Fruit fly (Drosophila melanogaster) whole organism, embryonic: Measurements from ENCODE around the gene Vav.

Experiments
- Abd-B ChIP-seq: fragments of 200-800 bp; sonication (Bioruptor generic); optimal IDR thresholded peaks from 2 replicates; lab custom pipeline; 2018; ENCODE audit warnings: missing biosample characterization, mild to moderate bottlenecking, missing genetic modification characterization, moderate library complexity
- Blimp-1 ChIP-seq: fragments of 200-800 bp; sonication (Bioruptor generic); optimal IDR thresholded peaks from 3 replicates; lab custom pipeline; 2018; ENCODE audit warnings: missing biosample characterization, missing genetic modification characterization, mild to moderate bottlenecking, moderate library complexity, missing genetic modification reagents
- CG11560 ChIP-seq: fragments of 200-800 bp; sonication (Bioruptor generic); IDR thresholded peaks from 3 replicates; pipeline ENCODE4 v1.3.6; 2022; ENCODE audit warnings: missing biosample characterization, missing genetic modification characterization
- CG12391 ChIP-seq: fragments of 200-800 bp; sonication (Bioruptor generic); optimal IDR thresholded peaks from 3 replicates; lab custom pipeline; 2018; ENCODE audit warnings: missing biosample characterization, mild to moderate bottlenecking, missing genetic modification characterization, moderate library complexity
- CG14014 ChIP-seq: fragments of 200-800 bp; sonication (Bioruptor generic); IDR thresholded peaks from 2 replicates; pipeline ENCODE4 v1.3.6; 2022; ENCODE audit warnings: missing biosample characterization, missing genetic modification characterization
- CG17802 ChIP-seq: fragments of 200-800 bp; sonication (Bioruptor generic); optimal IDR thresholded peaks from 2 replicates; lab custom pipeline; 2018; ENCODE audit warnings: missing biosample characterization, mild to moderate bottlenecking, missing genetic modification characterization, moderate library complexity
- CG2116 ChIP-seq: fragments of 200-800 bp; sonication (Bioruptor generic); optimal IDR thresholded peaks from 3 replicates; lab custom pipeline; 2018; ENCODE audit warnings: missing biosample characterization, mild to moderate bottlenecking, missing genetic modification characterization
- CG34376 ChIP-seq: fragments of 200-800 bp; sonication (Bioruptor generic); optimal IDR thresholded peaks from 2 replicates; lab custom pipeline; 2018; ENCODE audit warnings: missing biosample characterization, mild to moderate bottlenecking, missing genetic modification characterization
- CG3726 ChIP-seq: fragments of 200-800 bp; sonication (Bioruptor generic); IDR thresholded peaks from 3 replicates; pipeline ENCODE4, ENCODE4 v1.3.6; 2022; ENCODE audit warnings: missing biosample characterization, missing genetic modification characterization
- CG3995 ChIP-seq: fragments of 200-800 bp; sonication (Bioruptor generic); optimal IDR thresholded peaks from 3 replicates; lab custom pipeline; 2016; ENCODE audit warnings: missing biosample characterization, missing genetic modification characterization
- CG5953 ChIP-seq: fragments of 200-800 bp; sonication (Bioruptor generic); IDR thresholded peaks from 2 replicates; pipeline ENCODE4 v1.3.6; 2022; ENCODE audit warnings: missing biosample characterization, missing genetic modification characterization
- CG6654 ChIP-seq: fragments of 200-800 bp; sonication (Bioruptor generic); optimal IDR thresholded peaks from 2 replicates; lab custom pipeline; 2017; ENCODE audit warnings: missing biosample characterization, mild to moderate bottlenecking, missing genetic modification characterization
- CG6791 ChIP-seq: fragments of 200-800 bp; sonication (Bioruptor generic); IDR thresholded peaks from 3 replicates; pipeline ENCODE4 v1.3.6; 2022; ENCODE audit warnings: missing biosample characterization, missing genetic modification characterization; ENCODE audit not compliant: partially characterized antibody
- CG6854 ChIP-seq: fragments of 200-800 bp; sonication (Bioruptor generic); optimal IDR thresholded peaks from 3 replicates; lab custom pipeline; 2017; ENCODE audit warnings: missing biosample characterization, mild to moderate bottlenecking, missing genetic modification characterization
- CG7372 ChIP-seq: fragments of 200-800 bp; sonication (Bioruptor generic); IDR thresholded peaks from 2 replicates; pipeline ENCODE4 v1.3.6; 2022; ENCODE audit warnings: missing biosample characterization, missing genetic modification characterization
- CG7839 ChIP-seq: fragments of 200-800 bp; sonication (Bioruptor generic); optimal IDR thresholded peaks from 3 replicates; lab custom pipeline; 2018; ENCODE audit warnings: missing biosample characterization, mild to moderate bottlenecking, missing genetic modification characterization, moderate library complexity
- CG8944 ChIP-seq: fragments of 200-800 bp; sonication (Bioruptor generic); optimal IDR thresholded peaks from 3 replicates; lab custom pipeline; 2016; ENCODE audit warnings: missing biosample characterization, missing genetic modification characterization
- CG9609 ChIP-seq: fragments of 200-800 bp; sonication (Bioruptor generic); optimal IDR thresholded peaks from 3 replicates; lab custom pipeline; 2016; ENCODE audit warnings: missing biosample characterization, missing genetic modification characterization
- CHES-1-like ChIP-seq: fragments of 200-800 bp; sonication (Bioruptor generic); optimal IDR thresholded peaks from 2 replicates; lab custom pipeline; 2016; ENCODE audit warnings: missing biosample characterization, missing genetic modification characterization
- CoRest ChIP-seq: fragments of 200-800 bp; sonication (Bioruptor generic); optimal IDR thresholded peaks from 3 replicates; lab custom pipeline; 2018; ENCODE audit warnings: missing biosample characterization, mild to moderate bottlenecking, missing genetic modification characterization, moderate library complexity
- D ChIP-seq, 2 experiments: fragments of 200-800 bp in 1 of 2; fragments of >200 bp in 1 of 2; sonication (Bioruptor generic) in 1 of 2; optimal IDR thresholded peaks; 2 replicates in 1 of 2; 3 replicates in 1 of 2; lab custom pipeline; 2017; ENCODE audit warnings: mild to moderate bottlenecking in 1 of 2, missing biosample characterization in 1 of 2, missing genetic modification characterization in 1 of 2, missing genetic modification reagents in 1 of 2
- Gsc ChIP-seq: fragments of 200-800 bp; sonication (Bioruptor generic); IDR thresholded peaks from 2 replicates; pipeline ENCODE4 v1.3.6; 2022; ENCODE audit warnings: missing biosample characterization, missing genetic modification characterization
- Gug ChIP-seq: fragments of 200-800 bp; sonication (Bioruptor generic); IDR thresholded peaks from 4 replicates; pipeline ENCODE4 v1.3.6; 2022; ENCODE audit warnings: missing biosample characterization, missing genetic modification characterization
- HLH3B ChIP-seq: fragments of 200-800 bp; sonication (Bioruptor generic); IDR thresholded peaks from 2 replicates; pipeline ENCODE4 v1.3.6; 2022; ENCODE audit warnings: missing biosample characterization, missing genetic modification characterization
- HLH4C ChIP-seq: fragments of 200-800 bp; sonication (Bioruptor generic); IDR thresholded peaks from 3 replicates; pipeline ENCODE4 v1.3.6; 2022; ENCODE audit warnings: missing biosample characterization, missing genetic modification characterization; ENCODE audit not compliant: partially characterized antibody
- Lim3 ChIP-seq: fragments of 200-800 bp; sonication (Bioruptor generic); IDR thresholded peaks from 2 replicates; pipeline ENCODE4 v1.3.6; 2022; ENCODE audit warnings: missing biosample characterization, missing genetic modification characterization
- Myb ChIP-seq: fragments of 200-800 bp; sonication (Bioruptor generic); optimal IDR thresholded peaks from 2 replicates; lab custom pipeline; 2016; ENCODE audit warnings: missing biosample characterization, missing genetic modification characterization
- Opbp ChIP-seq: fragments of 200-800 bp; sonication (Bioruptor generic); IDR thresholded peaks from 3 replicates; pipeline ENCODE4 v1.3.6; 2022; ENCODE audit warnings: missing biosample characterization, missing genetic modification characterization; ENCODE audit not compliant: partially characterized antibody
- Ptx1 ChIP-seq: fragments of 200-800 bp; sonication (Bioruptor generic); IDR thresholded peaks from 2 replicates; pipeline ENCODE4 v1.3.6; 2022; ENCODE audit warnings: missing biosample characterization, missing genetic modification characterization
- br ChIP-seq: fragments of >200 bp; optimal IDR thresholded peaks from 2 replicates; lab custom pipeline; 2017
- bsh ChIP-seq, 2 experiments: fragments of 200-800 bp; sonication (Bioruptor generic); optimal IDR thresholded peaks; 2 replicates each; lab custom pipeline; 2017 to 2018; ENCODE audit warnings: mild to moderate bottlenecking in 2 of 2, missing biosample characterization in 2 of 2, missing genetic modification characterization in 2 of 2, moderate library complexity in 1 of 2
- chm ChIP-seq: fragments of 200-800 bp; sonication (Bioruptor generic); IDR thresholded peaks from 2 replicates; pipeline ENCODE4 v1.3.6; 2022; ENCODE audit warnings: missing biosample characterization, missing genetic modification characterization
- ci ChIP-seq: fragments of 200-800 bp; sonication (Bioruptor generic); IDR thresholded peaks from 3 replicates; pipeline ENCODE4 v1.3.6; 2022; ENCODE audit warnings: missing biosample characterization, missing genetic modification characterization
- dysf ChIP-seq: fragments of 200-800 bp; sonication (Bioruptor generic); IDR thresholded peaks from 3 replicates; pipeline ENCODE4 v1.3.6; 2022; ENCODE audit warnings: missing biosample characterization, missing genetic modification characterization
- gsb ChIP-seq: fragments of 200-800 bp; sonication (Bioruptor generic); IDR thresholded peaks from 2 replicates; pipeline ENCODE4 v1.3.6; 2022; ENCODE audit warnings: missing biosample characterization, missing genetic modification characterization
- gsb-n ChIP-seq: fragments of 200-800 bp; sonication (Bioruptor generic); optimal IDR thresholded peaks from 3 replicates; lab custom pipeline; 2018; ENCODE audit warnings: missing biosample characterization, mild to moderate bottlenecking, missing genetic modification characterization
- ken ChIP-seq: fragments of 200-800 bp; sonication (Bioruptor generic); IDR thresholded peaks from 3 replicates; pipeline ENCODE4 v1.3.6; 2022; ENCODE audit warnings: missing biosample characterization, missing genetic modification characterization
- klu ChIP-seq: fragments of 200-800 bp; sonication (Bioruptor generic); IDR thresholded peaks from 2 replicates; pipeline ENCODE4 v1.3.6; 2022; ENCODE audit warnings: missing biosample characterization, missing genetic modification characterization
- knrl ChIP-seq: fragments of 200-800 bp; sonication (Bioruptor generic); IDR thresholded peaks from 3 replicates; pipeline ENCODE4 v1.3.6; 2022; ENCODE audit warnings: missing biosample characterization, missing genetic modification characterization; ENCODE audit not compliant: partially characterized antibody
- lmd ChIP-seq: fragments of 200-800 bp; sonication (Bioruptor generic); IDR thresholded peaks from 2 replicates; pipeline ENCODE4 v1.3.6; 2022; ENCODE audit warnings: missing biosample characterization, missing genetic modification characterization
- maf-S ChIP-seq: fragments of 200-800 bp; sonication (Bioruptor generic); optimal IDR thresholded peaks from 2 replicates; lab custom pipeline; 2016; ENCODE audit warnings: missing biosample characterization, missing genetic modification characterization
- mam ChIP-seq: fragments of 200-800 bp; sonication (Bioruptor generic); optimal IDR thresholded peaks from 3 replicates; lab custom pipeline; 2016; ENCODE audit warnings: missing biosample characterization, missing genetic modification characterization
- mirr ChIP-seq: fragments of 200-800 bp; sonication (Bioruptor generic); optimal IDR thresholded peaks from 3 replicates; lab custom pipeline; 2018; ENCODE audit warnings: missing biosample characterization, mild to moderate bottlenecking, missing genetic modification characterization
- salm ChIP-seq: fragments of 200-800 bp; sonication (Bioruptor generic); optimal IDR thresholded peaks from 2 replicates; lab custom pipeline; 2018; ENCODE audit warnings: missing biosample characterization, mild to moderate bottlenecking, missing genetic modification characterization
- sc ChIP-seq, 3 experiments: fragments of >200 bp in 2 of 3; fragments of 200-800 bp in 1 of 3; sonication (Bioruptor generic) in 1 of 3; optimal IDR thresholded peaks; 2 replicates in 2 of 3; 3 replicates in 1 of 3; lab custom pipeline; 2017; ENCODE audit warnings: mild to moderate bottlenecking in 1 of 3, missing biosample characterization in 1 of 3, missing genetic modification characterization in 1 of 3, missing genetic modification reagents in 1 of 3
- sug ChIP-seq: fragments of 200-800 bp; optimal IDR thresholded peaks from 2 replicates; lab custom pipeline; 2019; ENCODE audit warnings: missing biosample characterization, mild to moderate bottlenecking, missing genetic modification characterization, moderate library complexity
- tll ChIP-seq, 2 experiments: fragments of 200-800 bp in 1 of 2; fragments of >200 bp in 1 of 2; sonication (Bioruptor generic) in 1 of 2; optimal IDR thresholded peaks; 2 replicates each; lab custom pipeline; 2017 to 2019; ENCODE audit warnings: missing biosample characterization in 2 of 2, missing genetic modification characterization in 2 of 2, mild to moderate bottlenecking in 1 of 2, moderate library complexity in 1 of 2
- trh ChIP-seq: fragments of 200-800 bp; sonication (Bioruptor generic); optimal IDR thresholded peaks from 2 replicates; lab custom pipeline; 2016; ENCODE audit warnings: missing biosample characterization, missing genetic modification characterization
- wdn ChIP-seq: fragments of 200-800 bp; sonication (Bioruptor generic); IDR thresholded peaks from 2 replicates; pipeline ENCODE4 v1.3.6; 2022; ENCODE audit warnings: missing biosample characterization, missing genetic modification characterization

The Vav gene

dm6 chrX:19248426-19249217 lies 13.0 kb upstream of the Vav start, which contains the start of gene Hs3st-B (continued):
- TF ChIP-seq HLH3B (no peak), CG12391 (no peak), CG8944 (GFP tag; lab: Kevin White, UChicago) (no peak), klu (no peak), CoRest (tag; lab: Kevin White, UChicago) (no peak), chm (no peak), CG6791 (GFP tag; lab: Robert Waterston, UW) (no peak), bsh (GFP tag; optimal IDR thresholded peaks at IDR 0.05; lab: Kevin White, UChicago) (no peak), maf-S (GFP tag; lab: Kevin White, UChicago) (no peak), salm (tag; lab: Kevin White, UChicago) (no peak), CG9609 (GFP tag; lab: Kevin White, UChicago) (no peak), br (lab: Kevin White, UChicago) (no peak), tll (GFP tag; optimal IDR thresholded peaks at IDR 0.05; lab: Kevin White, UChicago) (no peak), knrl (no peak), CG17802 (no peak), sc (optimal IDR thresholded peaks at IDR 0.05; lab: Kevin White, UChicago) (no peak), sc (GFP tag; optimal IDR thresholded peaks at IDR 0.05; lab: Kevin White, UChicago) (no peak), gsb-n (tag; lab: Kevin White, UChicago) (no peak), CG5953 (GFP tag; lab: Robert Waterston, UW) (no peak), Blimp-1 (GFP tag; lab: Kevin White, UChicago) (no peak), dysf (GFP tag; lab: Robert Waterston, UW) (0 out of 3 replicates have a peak, but pooled peaks have one; percentile 27), Opbp (GFP tag; lab: Robert Waterston, UW) (no peak), mam (GFP tag; lab: Kevin White, UChicago) (no peak), CHES-1-like (no peak), CG2116 (GFP tag; lab: Kevin White, UChicago) (no peak), sug (tag; lab: Kevin White, UChicago) (no peak), CG11560 (no peak), CG7372 (GFP tag; lab: Robert Waterston, UW) (no peak), Myb (no peak), CG7839 (tag; lab: Kevin White, UChicago) (no peak), CG3726 (GFP tag; lab: Robert Waterston, UW) (no peak), Gsc (GFP tag; lab: Robert Waterston, UW) (no peak), CG6854 (GFP tag; lab: Kevin White, UChicago) (peak; percentile 12), wdn (GFP tag; lab: Robert Waterston, UW) (no peak), ken (GFP tag; lab: Robert Waterston, UW) (no peak), Abd-B (GFP tag; lab: Kevin White, UChicago) (no peak), ci (peak; percentile 6; the same call in 1 of the 3 replicates), CG34376 (GFP tag; lab: Kevin White, UChicago) (no peak), CG14014 (GFP tag; lab: Robert Waterston, UW) (no peak; the same call in 1 of the 2 replicates), gsb (GFP tag; lab: Robert Waterston, UW) (no peak), CG3995 (GFP tag; lab: Kevin White, UChicago) (no peak), HLH4C (GFP tag; lab: Robert Waterston, UW) (0 out of 3 replicates have a peak, but pooled peaks have one; percentile 24), D (optimal IDR thresholded peaks at IDR 0.05; lab: Kevin White, UChicago) (no peak), D (GFP tag; optimal IDR thresholded peaks at IDR 0.05; lab: Kevin White, UChicago) (no peak), Gug (GFP tag; lab: Robert Waterston, UW) (no peak), Ptx1 (0 out of 2 replicates have a peak, but pooled peaks have one; percentile 13), lmd (GFP tag; lab: Robert Waterston, UW) (no peak), trh (GFP tag; lab: Kevin White, UChicago) (no peak), CG6654 (GFP tag; lab: Kevin White, UChicago) (no peak), mirr (no peak), Lim3 (no peak)
